Fruit fly (Drosophila melanogaster) whole organism, pupa: ENCODE data around the gene CG15021.

ENCODE experiments used
- CG32121 ChIP-seq: fragments of 200-800 bp; sonication (Bioruptor generic); IDR thresholded peaks from 2 replicates; pipeline ENCODE4 v1.3.6; 2022; ENCODE audit warnings: missing biosample characterization, missing genetic modification characterization
- CG8301 ChIP-seq: fragments of 200-800 bp; sonication (Bioruptor generic); optimal IDR thresholded peaks from 2 replicates; lab custom pipeline; 2018; ENCODE audit warnings: missing biosample characterization, mild to moderate bottlenecking, missing genetic modification characterization
- Pif1A ChIP-seq: fragments of 200-800 bp; sonication (Bioruptor generic); optimal IDR thresholded peaks from 3 replicates; lab custom pipeline; 2016; ENCODE audit warnings: missing biosample characterization, missing genetic modification characterization
- gl ChIP-seq: fragments of 200-800 bp; sonication (Bioruptor generic); optimal IDR thresholded peaks from 2 replicates; lab custom pipeline; 2018; ENCODE audit warnings: missing biosample characterization, mild to moderate bottlenecking, missing genetic modification characterization

dm6 chr3L:4484623-4485022 is 48.1 kb downstream of the CG15021 start:
- TF ChIP-seq CG8301 (tag; lab: Kevin White, UChicago) (no peak), Pif1A (no peak), CG32121 (GFP tag; lab: Robert Waterston, UW) (no peak), gl (tag; lab: Kevin White, UChicago) (no peak)
